Fruit fly (Drosophila melanogaster): ENCODE data around the gene CG7565.

CG7565 gene

dm6 chr3L:8037693-8038092 is 53.9 kb downstream of the CG7565 start:
- TF ChIP-seq CG32121 (GFP tag; IDR thresholded peaks at IDR 0.05) (no peak), CG9948 (tag; optimal IDR thresholded peaks at IDR 0.05) (no peak), CG34367 (tag; optimal IDR thresholded peaks at IDR 0.05) (no peak), CG8159 (tag; optimal IDR thresholded peaks at IDR 0.05) (peak; percentile 6), CG17806 (tag; optimal IDR thresholded peaks at IDR 0.05) (no peak), Pif1B (GFP tag; optimal IDR thresholded peaks at IDR 0.05) (no peak)

Measured in whole organism, pupa.